Worm (Caenorhabditis elegans): ENCODE results near the gene F47B8.1.

- TF ChIP-seq jun-1 (tag; optimal IDR thresholded peaks at IDR 0.05): no peak
- TF ChIP-seq lin-39 (tag; optimal IDR thresholded peaks at IDR 0.05): no peak
- TF ChIP-seq ztf-4 (tag; optimal IDR thresholded peaks at IDR 0.05): no peak
- no peak for TF ChIP-seq lin-15B (tag; optimal IDR thresholded peaks at IDR 0.05)
Observed at ce11 chrV:14350498-14350897, 36.4 kb upstream of the F47B8.1 start.

All from whole organism, L3 larva.